Worm (Caenorhabditis elegans): Measurements from ENCODE around the gene Y116F11B.17.

- TF ChIP-seq aha-1 (tag): no peak
- no peak for TF ChIP-seq lin-39 (tag; optimal IDR thresholded peaks at IDR 0.05)
- TF ChIP-seq ceh-28 (tag; optimal IDR thresholded peaks at IDR 0.05): no peak
- TF ChIP-seq lir-3 (tag; optimal IDR thresholded peaks at IDR 0.05): no peak
- TF ChIP-seq nhr-6 (tag; optimal IDR thresholded peaks at IDR 0.05): no peak
- TF ChIP-seq fos-1 (tag; optimal IDR thresholded peaks at IDR 0.05): no peak
These were observed 45.9 kb upstream of the Y116F11B.17 start, which contains the start of gene Y116F11B.9 for ce11 chrV:19867883-19868282.
